Fruit fly (Drosophila melanogaster) whole organism, larva: ENCODE data around the gene CG31704.

ENCODE experiments used
- noc ChIP-seq: fragments of 200-800 bp; sonication (Bioruptor generic); optimal IDR thresholded peaks from 3 replicates; lab custom pipeline; 2019; ENCODE audit warnings: missing biosample characterization, mild to moderate bottlenecking, missing genetic modification characterization, moderate library complexity

Gene CG31704

dm6 chr2L:11816376-11816775, 24.1 kb upstream of the CG31704 start:
- TF ChIP-seq noc, result no peak

- no peak for TF ChIP-seq noc
These were observed 16.9 kb upstream of the CG31704 start for dm6 chr2L:11823470-11824162.

- no peak for TF ChIP-seq noc
These were observed 11.2 kb upstream of the CG31704 start, which contains the start of gene esc for dm6 chr2L:11829277-11829676. Gene esc (minus strand): TSS chr2L:11829405.

dm6 chr2L:11833786-11834185, 6.7 kb upstream of the CG31704 start, which contains the start of gene CG45011:
Gene CG45011 (plus strand): TSS chr2L:11834086.
- TF ChIP-seq noc, result no peak

dm6 chr2L:11834308-11834707, 6.2 kb upstream of the CG31704 start, which contains the start of gene CG45012:
Gene CG45012 (plus strand): TSS chr2L:11834608.
- TF ChIP-seq noc, result no peak

dm6 chr2L:11836943-11837342, 3.5 kb upstream of the CG31704 start, which contains the start of gene Sfp33A4:
Gene Sfp33A4 (plus strand): TSS chr2L:11837243.
- no peak for TF ChIP-seq noc

- TF ChIP-seq noc, result no peak
These were observed 3.1 kb upstream of the CG31704 start, which contains the start of gene Sfp33A2 for dm6 chr2L:11837413-11837812. Gene Sfp33A2 (plus strand): TSS chr2L:11837713.

- no peak for TF ChIP-seq noc
These were observed 879 bp upstream of the CG31704 start, which contains the start of gene Sfp33A3 for dm6 chr2L:11839612-11840011. Gene Sfp33A3 (plus strand): TSS chr2L:11839912.

dm6 chr2L:11841538-11841937, 1.0 kb downstream of the CG31704 start:
- TF ChIP-seq noc, result peak; percentile 66

- peak; percentile 19 for TF ChIP-seq noc
These were observed 2.0 kb downstream of the CG31704 start, which contains the start of the genes CG44008, CG14933, CG46426 and CG42486 for dm6 chr2L:11842291-11843187. Gene CG44008 (minus strand): TSS chr2L:11842445. Gene CG14933 (plus strand): TSS chr2L:11842828. Gene CG46426 (plus strand): TSS chr2L:11842828. Gene CG42486 (plus strand): TSS chr2L:11843137.

- TF ChIP-seq noc, result peak; percentile 41
These were observed 3.8 kb downstream of the CG31704 start for dm6 chr2L:11844278-11844677.

- TF ChIP-seq noc, result no peak
These were observed 4.8 kb downstream of the CG31704 start for dm6 chr2L:11845159-11845788.

dm6 chr2L:11846926-11847325, 6.4 kb downstream of the CG31704 start, which contains the start of gene Mal-B1:
Gene Mal-B1 (plus strand): TSS chr2L:11847226.
- TF ChIP-seq noc, result no peak

- no peak for TF ChIP-seq noc
These were observed 9.2 kb downstream of the CG31704 start, which contains the start of gene Mal-B2 for dm6 chr2L:11849658-11850057. Gene Mal-B2 (plus strand): TSS chr2L:11849958.

dm6 chr2L:11853130-11853529, 12.6 kb downstream of the CG31704 start, which contains the start of gene CG42751:
Gene CG42751 (plus strand): TSS chr2L:11853430.
- TF ChIP-seq noc, result no peak

dm6 chr2L:11870867-11871452, 30.5 kb downstream of the CG31704 start:
- no peak for TF ChIP-seq noc
